Worm (Caenorhabditis elegans) whole organism, young adult: ENCODE measurements around the gene mut-14.

Experiments
- C06A6.2 ChIP-seq: fragments of 200-800 bp; sonication (Bioruptor generic); conservative IDR thresholded peaks from 2 replicates; pipeline ENCODE4 v1.3.6; 2022; ENCODE audit warnings: missing genetic modification characterization, missing compliant biosample characterization
- D2030.7 ChIP-seq: fragments of 200-800 bp; sonication (Bioruptor generic); IDR thresholded peaks from 2 replicates; pipeline ENCODE4 v1.3.6; 2022; ENCODE audit warnings: missing genetic modification reagents, missing genetic modification characterization, missing compliant biosample characterization
- F37B4.10 ChIP-seq: fragments of 200-800 bp; sonication (Bioruptor generic); IDR thresholded peaks from 2 replicates; pipeline ENCODE4 v1.3.6; 2022; ENCODE audit warnings: missing genetic modification characterization, missing compliant biosample characterization
- F55B11.4 ChIP-seq: sonication (generic microtip); optimal IDR thresholded peaks from 2 replicates; lab custom pipeline; 2016; ENCODE audit warnings: missing compliant biosample characterization, missing genetic modification characterization, borderline replicate concordance; ENCODE audit not compliant: insufficient read depth
- F57A8.1 ChIP-seq: fragments of 200-800 bp; sonication (Bioruptor generic); optimal IDR thresholded peaks from 2 replicates; lab custom pipeline; 2018; ENCODE audit warnings: mild to moderate bottlenecking, missing genetic modification characterization, moderate library complexity, missing compliant biosample characterization
- F57C9.4 ChIP-seq: sonication (generic microtip); optimal IDR thresholded peaks from 2 replicates; lab custom pipeline; 2017; ENCODE audit warnings: mild to moderate bottlenecking, missing genetic modification characterization, missing compliant biosample characterization
- K11D2.4 ChIP-seq: fragments of 200-800 bp; sonication (Bioruptor generic); IDR thresholded peaks from 2 replicates; pipeline ENCODE4 v1.3.6; 2022; ENCODE audit warnings: missing genetic modification reagents, missing genetic modification characterization, missing compliant biosample characterization
- Y53G8AR.9 ChIP-seq: fragments of 200-800 bp; sonication (Bioruptor generic); conservative IDR thresholded peaks from 2 replicates; pipeline ENCODE4 v1.3.6; 2022; ENCODE audit warnings: missing genetic modification reagents, missing genetic modification characterization, missing compliant biosample characterization
- ZK185.1 ChIP-seq: sonication (generic microtip); optimal IDR thresholded peaks from 2 replicates; lab custom pipeline; 2016; ENCODE audit warnings: mild to moderate bottlenecking, missing genetic modification characterization, missing compliant biosample characterization; ENCODE audit not compliant: poor library complexity, severe bottlenecking
- ama-1 ChIP-seq, 3 experiments: fragments of 150-350 bp in 1 of 3; sonication (generic microtip) in 2 of 3; optimal IDR thresholded peaks; 2 replicates each; lab custom pipeline; 2014 to 2018; ENCODE audit warnings: missing biosample characterization in 2 of 3, missing genetic modification characterization in 2 of 3, missing genetic modification reagents in 2 of 3
- attf-3 ChIP-seq: fragments of 200-800 bp; sonication (Bioruptor generic); conservative IDR thresholded peaks from 2 replicates; pipeline ENCODE4 v1.3.6; 2022; ENCODE audit warnings: missing genetic modification reagents, missing genetic modification characterization, missing compliant biosample characterization
- bed-1 ChIP-seq: fragments of 200-800 bp; sonication (Bioruptor generic); IDR thresholded peaks from 2 replicates; pipeline ENCODE4 v1.3.6; 2022; ENCODE audit warnings: missing genetic modification reagents, missing genetic modification characterization, missing compliant biosample characterization
- bed-2 ChIP-seq: fragments of 200-800 bp; sonication (Bioruptor generic); IDR thresholded peaks from 2 replicates; pipeline ENCODE4 v1.3.6; 2022; ENCODE audit warnings: missing genetic modification reagents, missing genetic modification characterization, missing compliant biosample characterization
- ceh-27 ChIP-seq: fragments of 200-800 bp; sonication (Bioruptor generic); optimal IDR thresholded peaks from 2 replicates; lab custom pipeline; 2018; ENCODE audit warnings: mild to moderate bottlenecking, missing genetic modification characterization, moderate library complexity, missing compliant biosample characterization
- ceh-91 ChIP-seq: fragments of 200-800 bp; sonication (Bioruptor generic); IDR thresholded peaks from 2 replicates; pipeline ENCODE4 v1.3.6; 2022; ENCODE audit warnings: missing genetic modification reagents, missing genetic modification characterization, missing compliant biosample characterization
- chd-7 ChIP-seq: sonication (generic microtip); optimal IDR thresholded peaks from 2 replicates; lab custom pipeline; 2016; ENCODE audit warnings: mild to moderate bottlenecking, missing genetic modification characterization, moderate library complexity, missing compliant biosample characterization
- efl-1 ChIP-seq: fragments of 150-350 bp; optimal IDR thresholded peaks from 2 replicates; lab custom pipeline; 2014; ENCODE audit warnings: missing biosample characterization, missing genetic modification reagents, missing genetic modification characterization
- egl-18 ChIP-seq: fragments of 200-800 bp; sonication (Bioruptor generic); IDR thresholded peaks from 2 replicates; pipeline ENCODE4 v1.3.6; 2022; ENCODE audit warnings: missing genetic modification reagents, missing genetic modification characterization, missing compliant biosample characterization
- egrh-3 ChIP-seq: fragments of 200-800 bp; sonication (Bioruptor generic); IDR thresholded peaks from 2 replicates; pipeline ENCODE4 v1.3.6; 2022; ENCODE audit warnings: missing genetic modification reagents, missing genetic modification characterization, missing compliant biosample characterization
- ets-4 ChIP-seq: fragments of 200-800 bp; sonication (Bioruptor generic); optimal IDR thresholded peaks from 2 replicates; lab custom pipeline; 2018; ENCODE audit warnings: mild to moderate bottlenecking, missing genetic modification characterization, missing compliant biosample characterization
- fkh-3 ChIP-seq: sonication (generic microtip); optimal IDR thresholded peaks from 2 replicates; lab custom pipeline; 2016; ENCODE audit warnings: mild to moderate bottlenecking, missing genetic modification characterization, missing compliant biosample characterization
- gei-17 ChIP-seq: fragments of 200-800 bp; sonication (Bioruptor generic); optimal IDR thresholded peaks from 2 replicates; lab custom pipeline; 2018; ENCODE audit warnings: mild to moderate bottlenecking, missing genetic modification characterization, missing compliant biosample characterization
- hlh-26 ChIP-seq: fragments of 200-800 bp; sonication (Bioruptor generic); conservative IDR thresholded peaks from 2 replicates; pipeline ENCODE4 v1.3.6; 2022; ENCODE audit warnings: missing genetic modification reagents, missing genetic modification characterization, missing compliant biosample characterization
- hsf-1 ChIP-seq: fragments of 200-800 bp; sonication (Bioruptor generic); IDR thresholded peaks from 2 replicates; pipeline ENCODE4 v1.3.6; 2022; ENCODE audit warnings: missing genetic modification reagents, missing genetic modification characterization, missing compliant biosample characterization
- lin-35 ChIP-seq, 3 experiments: fragments of 150-350 bp in 2 of 3; sonication (generic microtip) in 1 of 3; optimal IDR thresholded peaks; 2 replicates each; lab custom pipeline; 2014 to 2018; ENCODE audit warnings: missing biosample characterization in 3 of 3, missing genetic modification characterization in 3 of 3, missing genetic modification reagents in 3 of 3
- lin-40 ChIP-seq: sonication (generic microtip); optimal IDR thresholded peaks from 2 replicates; lab custom pipeline; 2016; ENCODE audit warnings: missing genetic modification characterization, mild to moderate bottlenecking, missing compliant biosample characterization, missing genotype, missing genetic modification reagents
- madf-6 ChIP-seq: fragments of 200-800 bp; sonication (Bioruptor generic); IDR thresholded peaks from 2 replicates; pipeline ENCODE4 v1.3.6; 2022; ENCODE audit warnings: missing genetic modification reagents, missing genetic modification characterization, missing compliant biosample characterization
- mel-28 ChIP-seq: sonication (generic microtip); optimal IDR thresholded peaks from 2 replicates; lab custom pipeline; 2016; ENCODE audit warnings: borderline replicate concordance, mild to moderate bottlenecking, missing genetic modification characterization, missing compliant biosample characterization
- mes-4 ChIP-seq: sonication (generic microtip); optimal IDR thresholded peaks from 2 replicates; lab custom pipeline; 2016; ENCODE audit warnings: missing genotype, missing genetic modification characterization, missing compliant biosample characterization
- nhr-120 ChIP-seq: fragments of 200-800 bp; sonication (Bioruptor generic); IDR thresholded peaks from 2 replicates; pipeline ENCODE4 v1.3.6; 2022; ENCODE audit warnings: missing genetic modification characterization, missing compliant biosample characterization
- nhr-179 ChIP-seq: sonication (generic microtip); optimal IDR thresholded peaks from 2 replicates; lab custom pipeline; 2016; ENCODE audit warnings: mild to moderate bottlenecking, missing genetic modification characterization, missing compliant biosample characterization
- nhr-90 ChIP-seq: sonication (generic microtip); optimal IDR thresholded peaks from 2 replicates; lab custom pipeline; 2016; ENCODE audit warnings: missing genotype, mild to moderate bottlenecking, missing genetic modification characterization, missing compliant biosample characterization
- rcor-1 ChIP-seq: fragments of 200-800 bp; sonication (Bioruptor generic); IDR thresholded peaks from 2 replicates; pipeline ENCODE4 v1.3.6; 2022; ENCODE audit warnings: missing genetic modification reagents, missing genetic modification characterization, missing compliant biosample characterization
- rec-8 ChIP-seq, 2 experiments: sonication (generic microtip); optimal IDR thresholded peaks; 2 replicates each; lab custom pipeline; 2016; ENCODE audit warnings: mild to moderate bottlenecking in 2 of 2, missing genetic modification characterization in 2 of 2, missing genetic modification reagents in 2 of 2, missing genotype in 2 of 2, missing biosample characterization in 1 of 2, missing compliant biosample characterization in 1 of 2, moderate library complexity in 1 of 2
- snpc-3.4 ChIP-seq: sonication (generic microtip); optimal IDR thresholded peaks from 2 replicates; lab custom pipeline; 2017; ENCODE audit warnings: missing genetic modification characterization, mild to moderate bottlenecking, missing compliant biosample characterization, antibody characterized with exemption, moderate library complexity, missing genotype, missing genetic modification reagents
- snpc-4 ChIP-seq, 5 experiments: fragments of 150-350 bp in 1 of 5; sonication (generic microtip) in 4 of 5; optimal IDR thresholded peaks; 2 replicates each; lab custom pipeline; 2014 to 2018; ENCODE audit warnings: missing genetic modification characterization in 5 of 5, missing biosample characterization in 3 of 5, antibody characterized with exemption in 2 of 5, mild to moderate bottlenecking in 2 of 5, missing compliant biosample characterization in 2 of 5, missing genotype in 2 of 5, moderate library complexity in 2 of 5, missing genetic modification reagents in 1 of 5
- tbp1 ChIP-seq: fragments of 200-800 bp; sonication (Bioruptor generic); optimal IDR thresholded peaks from 2 replicates; lab custom pipeline; 2018; ENCODE audit warnings: mild to moderate bottlenecking, missing genetic modification characterization, missing compliant biosample characterization
- tbx-9 ChIP-seq: sonication (generic microtip); optimal IDR thresholded peaks from 2 replicates; lab custom pipeline; 2016; ENCODE audit warnings: borderline replicate concordance, missing genetic modification characterization, inconsistent platforms, missing compliant biosample characterization
- tlf-1 ChIP-seq: fragments of 200-800 bp; sonication (Bioruptor generic); optimal IDR thresholded peaks from 2 replicates; lab custom pipeline; 2018; ENCODE audit warnings: mild to moderate bottlenecking, missing genetic modification characterization, missing compliant biosample characterization
- unc-130 ChIP-seq: sonication (generic microtip); optimal IDR thresholded peaks from 2 replicates; lab custom pipeline; 2016; ENCODE audit warnings: missing genetic modification reagents, missing genetic modification characterization, missing compliant biosample characterization
- unc-62 ChIP-seq: fragments of 150-350 bp; optimal IDR thresholded peaks from 2 replicates; lab custom pipeline; 2014; ENCODE audit warnings: missing biosample characterization, missing genetic modification reagents, missing genetic modification characterization
- xnd-1 ChIP-seq: sonication (generic microtip); optimal IDR thresholded peaks from 2 replicates; lab custom pipeline; 2016; ENCODE audit warnings: missing genotype, missing genetic modification reagents, missing genetic modification characterization, missing compliant biosample characterization
- ztf-25 ChIP-seq: fragments of 200-800 bp; sonication (Bioruptor generic); IDR thresholded peaks from 2 replicates; pipeline ENCODE4 v1.3.6; 2022; ENCODE audit warnings: missing genetic modification reagents, missing genetic modification characterization, missing compliant biosample characterization
- ztf-26 ChIP-seq: sonication (generic microtip); optimal IDR thresholded peaks from 2 replicates; lab custom pipeline; 2017; ENCODE audit warnings: missing genetic modification characterization, missing compliant biosample characterization
- ztf-28 ChIP-seq: fragments of 200-800 bp; sonication (Bioruptor generic); IDR thresholded peaks from 2 replicates; pipeline ENCODE4 v1.3.6; 2022; ENCODE audit warnings: missing genetic modification reagents, missing genetic modification characterization, missing compliant biosample characterization

The mut-14 gene

ce11 chrV:5621390-5621789 is 39.1 kb downstream of the mut-14 start, which contains the start of gene M03E7.1 (continued):
- no peak for TF ChIP-seq hlh-26

ce11 chrV:5620040-5620439 is 40.5 kb downstream of the mut-14 start, which contains the start of gene memb-2:
Gene memb-2 (minus strand): TSS chrV:5620140.
- no peak for TF ChIP-seq efl-1
- TF ChIP-seq F37B4.10: no peak
- TF ChIP-seq Y53G8AR.9 (GFP tag; lab: Robert Waterston, UW): no peak
- TF ChIP-seq bed-1 (GFP tag; lab: Robert Waterston, UW): no peak
- no peak for TF ChIP-seq lin-35 (GFP tag; optimal IDR thresholded peaks at IDR 0.05; lab: Kevin White, UChicago)

ce11 chrV:5619372-5619771 is 41.1 kb downstream of the mut-14 start:
- TF ChIP-seq snpc-4 (GFP tag; optimal IDR thresholded peaks at IDR 0.05; lab: Kevin White, UChicago) (no peak), snpc-4 (tag; optimal IDR thresholded peaks at IDR 0.05; lab: Kevin White, UChicago) (peak in 1 of 4 experiments; percentile 7), Y53G8AR.9 (GFP tag; lab: Robert Waterston, UW) (no peak), ceh-91 (GFP tag; lab: Robert Waterston, UW) (peak; percentile 72), ZK185.1 (tag; lab: Kevin White, UChicago) (no peak), unc-62 (GFP tag; lab: Kevin White, UChicago) (no peak), hsf-1 (GFP tag; lab: Robert Waterston, UW) (no peak), nhr-90 (no peak), ztf-28 (GFP tag; lab: Robert Waterston, UW) (no peak), C06A6.2 (GFP tag; lab: Robert Waterston, UW) (no peak), mel-28 (tag; lab: Kevin White, UChicago) (no peak), lin-40 (tag; lab: Kevin White, UChicago) (no peak), chd-7 (no peak), K11D2.4 (GFP tag; lab: Robert Waterston, UW) (no peak), attf-3 (GFP tag; lab: Robert Waterston, UW) (no peak), snpc-3.4 (no peak), fkh-3 (no peak), nhr-179 (tag; lab: Kevin White, UChicago) (no peak), ztf-26 (tag; lab: Kevin White, UChicago) (no peak), mes-4 (tag; lab: Kevin White, UChicago) (no peak), egl-18 (GFP tag; lab: Robert Waterston, UW) (no peak), ceh-27 (GFP tag; lab: Kevin White, UChicago) (no peak), nhr-120 (GFP tag; lab: Robert Waterston, UW) (no peak), F57C9.4 (tag; lab: Kevin White, UChicago) (no peak), bed-2 (no peak), tbp1 (GFP tag; lab: Kevin White, UChicago) (peak; percentile 31), egrh-3 (GFP tag; lab: Robert Waterston, UW) (no peak), D2030.7 (GFP tag; lab: Robert Waterston, UW) (peak; percentile 67), tbx-9 (tag; lab: Kevin White, UChicago) (no peak), xnd-1 (tag; lab: Kevin White, UChicago) (peak; percentile 52), ztf-25 (GFP tag; lab: Robert Waterston, UW) (no peak), unc-130 (GFP tag; lab: Kevin White, UChicago) (no peak), ets-4 (GFP tag; lab: Kevin White, UChicago) (no peak), rec-8 (tag; optimal IDR thresholded peaks at IDR 0.05; lab: Kevin White, UChicago) (no peak), tlf-1 (GFP tag; lab: Kevin White, UChicago) (no peak), rcor-1 (GFP tag; lab: Robert Waterston, UW) (no peak), gei-17 (GFP tag; lab: Kevin White, UChicago) (no peak), F55B11.4 (tag; lab: Kevin White, UChicago) (no peak), ama-1 (optimal IDR thresholded peaks at IDR 0.05; lab: Kevin White, UChicago) (no peak), ama-1 (GFP tag; optimal IDR thresholded peaks at IDR 0.05; lab: Kevin White, UChicago) (no peak), F57A8.1 (GFP tag; lab: Kevin White, UChicago) (no peak), madf-6 (peak; percentile 63)
